Worm (Caenorhabditis elegans) whole organism, young adult: ENCODE measurements around the gene T19C4.1.

ENCODE experiments used
- B0019.2 ChIP-seq: fragments of 200-800 bp; sonication (Bioruptor generic); conservative IDR thresholded peaks from 2 replicates; pipeline ENCODE4 v1.3.6; 2022; ENCODE audit warnings: missing genetic modification reagents, missing genetic modification characterization, missing compliant biosample characterization
- Y53G8AR.9 ChIP-seq: fragments of 200-800 bp; sonication (Bioruptor generic); conservative IDR thresholded peaks from 2 replicates; pipeline ENCODE4 v1.3.6; 2022; ENCODE audit warnings: missing genetic modification reagents, missing genetic modification characterization, missing compliant biosample characterization
- attf-6 ChIP-seq: fragments of 200-800 bp; sonication (Bioruptor generic); IDR thresholded peaks from 2 replicates; pipeline ENCODE4 v1.3.6; 2022; ENCODE audit warnings: missing genetic modification reagents, missing genetic modification characterization, missing compliant biosample characterization
- bed-1 ChIP-seq: fragments of 200-800 bp; sonication (Bioruptor generic); IDR thresholded peaks from 2 replicates; pipeline ENCODE4 v1.3.6; 2022; ENCODE audit warnings: missing genetic modification reagents, missing genetic modification characterization, missing compliant biosample characterization
- him-1 ChIP-seq: sonication (generic microtip); optimal IDR thresholded peaks from 2 replicates; lab custom pipeline; 2016; ENCODE audit warnings: missing genotype, missing genetic modification reagents, missing genetic modification characterization, missing compliant biosample characterization
- madf-8 ChIP-seq: fragments of 200-800 bp; sonication (Bioruptor generic); conservative IDR thresholded peaks from 2 replicates; pipeline ENCODE4 v1.3.6; 2022; ENCODE audit warnings: missing genetic modification reagents, missing genetic modification characterization, missing compliant biosample characterization
- nfya-2 ChIP-seq: fragments of 200-800 bp; sonication (Bioruptor generic); IDR thresholded peaks from 2 replicates; pipeline ENCODE4 v1.3.6; 2022; ENCODE audit warnings: missing genetic modification reagents, missing genetic modification characterization, missing compliant biosample characterization
- nfyb-1 ChIP-seq: fragments of 200-800 bp; sonication (Bioruptor generic); IDR thresholded peaks from 2 replicates; pipeline ENCODE4 v1.3.6; 2022; ENCODE audit warnings: missing genetic modification reagents, missing genetic modification characterization, missing compliant biosample characterization
- rcor-1 ChIP-seq: fragments of 200-800 bp; sonication (Bioruptor generic); IDR thresholded peaks from 2 replicates; pipeline ENCODE4 v1.3.6; 2022; ENCODE audit warnings: missing genetic modification reagents, missing genetic modification characterization, missing compliant biosample characterization
- snpc-1.3 ChIP-seq: sonication (generic microtip); optimal IDR thresholded peaks from 2 replicates; lab custom pipeline; 2017; ENCODE audit warnings: missing genetic modification characterization, mild to moderate bottlenecking, missing compliant biosample characterization, antibody characterized with exemption, moderate library complexity, missing genotype, missing genetic modification reagents; ENCODE audit not compliant: insufficient read depth
- snpc-4 ChIP-seq, 5 experiments: fragments of 150-350 bp in 1 of 5; sonication (generic microtip) in 4 of 5; optimal IDR thresholded peaks; 2 replicates each; lab custom pipeline; 2014 to 2018; ENCODE audit warnings: missing genetic modification characterization in 5 of 5, missing biosample characterization in 3 of 5, antibody characterized with exemption in 2 of 5, mild to moderate bottlenecking in 2 of 5, missing compliant biosample characterization in 2 of 5, missing genotype in 2 of 5, moderate library complexity in 2 of 5, missing genetic modification reagents in 1 of 5
- unc-62 ChIP-seq: fragments of 150-350 bp; optimal IDR thresholded peaks from 2 replicates; lab custom pipeline; 2014; ENCODE audit warnings: missing biosample characterization, missing genetic modification reagents, missing genetic modification characterization
- zim-3 ChIP-seq: sonication (generic microtip); optimal IDR thresholded peaks from 2 replicates; lab custom pipeline; 2017; ENCODE audit warnings: mild to moderate bottlenecking, missing genetic modification characterization, moderate library complexity, missing compliant biosample characterization

DNA sequence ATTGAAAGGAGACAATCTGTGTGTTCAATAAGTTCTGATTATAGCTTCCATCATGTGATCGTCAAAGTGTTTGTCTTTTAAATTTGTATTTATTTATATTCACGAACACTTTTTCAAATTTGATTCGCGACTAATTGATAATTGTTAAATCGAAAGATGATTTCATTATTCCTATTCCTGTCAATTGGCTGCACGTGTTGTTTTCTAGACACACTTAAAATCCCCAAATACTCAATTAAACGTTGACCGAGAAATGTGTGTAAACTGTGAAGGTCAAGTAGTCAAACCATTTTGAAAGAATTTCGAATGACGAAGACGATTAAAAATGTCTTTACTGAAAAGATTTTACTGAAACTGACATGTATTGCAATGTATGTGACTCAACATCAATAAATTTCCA, 31.4 kb downstream of the T19C4.1 start:
- TF ChIP-seq unc-62, result no peak
- TF ChIP-seq snpc-1.3 (tag; lab: Kevin White, UChicago), result no peak
- TF ChIP-seq madf-8 (GFP tag; lab: Robert Waterston, UW), result no peak
- TF ChIP-seq attf-6 (GFP tag; lab: Robert Waterston, UW), result no peak
- no peak for TF ChIP-seq B0019.2 (GFP tag; lab: Robert Waterston, UW)
- no peak for TF ChIP-seq nfyb-1 (GFP tag; lab: Robert Waterston, UW)
- TF ChIP-seq nfya-2, result no peak
- TF ChIP-seq zim-3 (tag; lab: Kevin White, UChicago), result no peak
- TF ChIP-seq rcor-1 (GFP tag; lab: Robert Waterston, UW), result no peak
- TF ChIP-seq Y53G8AR.9, result no peak
- no peak for TF ChIP-seq snpc-4 (GFP tag; optimal IDR thresholded peaks at IDR 0.05; lab: Kevin White, UChicago)
- TF ChIP-seq snpc-4 (tag; optimal IDR thresholded peaks at IDR 0.05; lab: Kevin White, UChicago), result no peak
- TF ChIP-seq bed-1, result no peak
- no peak for TF ChIP-seq him-1 (tag; lab: Kevin White, UChicago)
